Worm (Caenorhabditis elegans) whole organism, L1 larva: ENCODE data around the gene W03G11.2.

ENCODE experiments used
- dpl-1 ChIP-seq, 3 experiments: fragments of 150-350 bp in 2 of 3; sonication (generic microtip) in 1 of 3; optimal IDR thresholded peaks; 2 replicates each; lab custom pipeline; 2014 to 2017; ENCODE audit warnings: missing biosample characterization in 3 of 3, missing genetic modification characterization in 3 of 3, missing genetic modification reagents in 3 of 3
- mep-1 ChIP-seq: fragments of 150-350 bp; optimal IDR thresholded peaks from 2 replicates; lab custom pipeline; 2014; ENCODE audit warnings: missing biosample characterization, missing genetic modification characterization
- nhr-11 ChIP-seq: fragments of 150-350 bp; optimal IDR thresholded peaks from 2 replicates; lab custom pipeline; 2014; ENCODE audit warnings: missing biosample characterization, missing genetic modification characterization
- nhr-28 ChIP-seq: fragments of 150-350 bp; optimal IDR thresholded peaks from 2 replicates; lab custom pipeline; 2014; ENCODE audit warnings: missing biosample characterization, missing genetic modification characterization
- tbx-2 ChIP-seq: sonication (generic microtip); optimal IDR thresholded peaks from 2 replicates; lab custom pipeline; 2016; ENCODE audit warnings: missing genetic modification characterization, missing compliant biosample characterization

ce11 chrX:12093043-12093442 lies 15.4 kb downstream of the W03G11.2 start, which contains the start of gene W03G11.4:
- TF ChIP-seq mep-1 (tag; lab: Kevin White, UChicago) (no peak), nhr-28 (tag; lab: Kevin White, UChicago) (no peak), nhr-11 (tag; lab: Kevin White, UChicago) (no peak), tbx-2 (tag; lab: Kevin White, UChicago) (no peak), dpl-1 (GFP tag; optimal IDR thresholded peaks at IDR 0.05; lab: Kevin White, UChicago) (no peak)
